Worm (Caenorhabditis elegans) whole organism, late embryonic: Measurements from ENCODE around the gene shk-1.

ENCODE experiments used
- T23F11.4 ChIP-seq: fragments of 200-800 bp; sonication (Bioruptor generic); optimal IDR thresholded peaks from 2 replicates; lab custom pipeline; 2018; ENCODE audit warnings: mild to moderate bottlenecking, missing genetic modification characterization, missing compliant biosample characterization
- ceh-48 ChIP-seq: sonication (generic microtip); optimal IDR thresholded peaks from 2 replicates; lab custom pipeline; 2016; ENCODE audit warnings: missing genetic modification characterization, inconsistent platforms, missing compliant biosample characterization
- ceh-6 ChIP-seq: fragments of 200-800 bp; sonication (Bioruptor generic); optimal IDR thresholded peaks from 2 replicates; lab custom pipeline; 2018; ENCODE audit warnings: mild to moderate bottlenecking, missing genetic modification characterization, missing compliant biosample characterization
- dve-1 ChIP-seq: sonication (generic microtip); optimal IDR thresholded peaks from 2 replicates; lab custom pipeline; 2017; ENCODE audit warnings: antibody characterized with exemption, mild to moderate bottlenecking, missing genetic modification characterization, missing compliant biosample characterization
- fkh-10 ChIP-seq: fragments of 150-350 bp; optimal IDR thresholded peaks from 2 replicates; lab custom pipeline; 2014; ENCODE audit warnings: missing biosample characterization, missing genetic modification reagents, missing genetic modification characterization
- nfya-1 ChIP-seq: sonication (generic microtip); optimal IDR thresholded peaks from 2 replicates; lab custom pipeline; 2017; ENCODE audit warnings: missing genetic modification characterization, mild to moderate bottlenecking, missing compliant biosample characterization, antibody characterized with exemption, moderate library complexity
- nhr-11 ChIP-seq: fragments of 150-350 bp; optimal IDR thresholded peaks from 2 replicates; lab custom pipeline; 2014; ENCODE audit warnings: missing biosample characterization, missing genetic modification characterization
- pqm-1 ChIP-seq: sonication (generic microtip); optimal IDR thresholded peaks from 2 replicates; lab custom pipeline; 2016; ENCODE audit warnings: missing genetic modification characterization, missing compliant biosample characterization
- unc-86 ChIP-seq: sonication (generic microtip); optimal IDR thresholded peaks from 2 replicates; lab custom pipeline; 2016; ENCODE audit warnings: missing genetic modification characterization, missing compliant biosample characterization
- ztf-16 ChIP-seq: sonication (generic microtip); optimal IDR thresholded peaks from 2 replicates; lab custom pipeline; 2017; ENCODE audit warnings: missing genetic modification characterization, missing compliant biosample characterization

ce11 chrII:9716417-9717039 lies 41.5 kb upstream of the shk-1 start, which contains the start of gene wee-1.3:
- TF ChIP-seq ceh-6 (GFP tag; lab: Kevin White, UChicago) (no peak), dve-1 (tag; lab: Kevin White, UChicago) (peak; percentile 22), ztf-16 (peak; percentile 28), fkh-10 (no peak), nhr-11 (peak; percentile 35), T23F11.4 (GFP tag; lab: Kevin White, UChicago) (no peak), nfya-1 (peak; percentile 59), unc-86 (tag; lab: Kevin White, UChicago) (no peak), pqm-1 (tag; lab: Kevin White, UChicago) (no peak), ceh-48 (tag; lab: Kevin White, UChicago) (no peak)
